Fruit fly (Drosophila melanogaster): ENCODE results near the gene TP53INP.
A peak's percentile ranks its signal among the peaks of the same experiment; 100 is the strongest.

The TP53INP gene

dm6 chr3L:4415326-4416274 is 8.9 kb downstream of the TP53INP start:
- TF ChIP-seq jim (GFP tag; optimal IDR thresholded peaks at IDR 0.05) (no peak), CrebA (GFP tag; optimal IDR thresholded peaks at IDR 0.05; ENCODE audit: borderline replicate concordance) (no peak), Rel (GFP tag; optimal IDR thresholded peaks at IDR 0.05) (no peak), Rel (tag; optimal IDR thresholded peaks at IDR 0.05) (no peak), Sp1 (GFP tag; optimal IDR thresholded peaks at IDR 0.05) (no peak), Hr83 (GFP tag; optimal IDR thresholded peaks at IDR 0.05; ENCODE audit: poor library complexity, severe bottlenecking) (no peak), rgr (GFP tag; optimal IDR thresholded peaks at IDR 0.05) (no peak), GATAd (GFP tag; optimal IDR thresholded peaks at IDR 0.05) (no peak), Dfd (GFP tag; optimal IDR thresholded peaks at IDR 0.05) (no peak), brk (GFP tag; optimal IDR thresholded peaks at IDR 0.05) (no peak), HLH106 (tag; optimal IDR thresholded peaks at IDR 0.05) (no peak), dsf (GFP tag; optimal IDR thresholded peaks at IDR 0.05; ENCODE audit: borderline replicate concordance) (no peak)

dm6 chr3L:4417068-4417467 is 10.3 kb downstream of the TP53INP start:
- TF ChIP-seq tai (GFP tag; optimal IDR thresholded peaks at IDR 0.05) (no peak), Rel (GFP tag; optimal IDR thresholded peaks at IDR 0.05) (no peak), Rel (tag; optimal IDR thresholded peaks at IDR 0.05) (peak; percentile 53)

dm6 chr3L:4417543-4417942 is 10.8 kb downstream of the TP53INP start:
- TF ChIP-seq Hr83 (GFP tag; optimal IDR thresholded peaks at IDR 0.05; ENCODE audit: poor library complexity, severe bottlenecking) (no peak), usp (GFP tag; optimal IDR thresholded peaks at IDR 0.05) (no peak), Dfd (GFP tag; optimal IDR thresholded peaks at IDR 0.05) (no peak), Mio (GFP tag; optimal IDR thresholded peaks at IDR 0.05) (no peak), dsf (GFP tag; optimal IDR thresholded peaks at IDR 0.05; ENCODE audit: borderline replicate concordance) (no peak), Rel (GFP tag; optimal IDR thresholded peaks at IDR 0.05) (no peak), Rel (tag; optimal IDR thresholded peaks at IDR 0.05) (no peak), lola (GFP tag; optimal IDR thresholded peaks at IDR 0.05) (no peak)

DNA sequence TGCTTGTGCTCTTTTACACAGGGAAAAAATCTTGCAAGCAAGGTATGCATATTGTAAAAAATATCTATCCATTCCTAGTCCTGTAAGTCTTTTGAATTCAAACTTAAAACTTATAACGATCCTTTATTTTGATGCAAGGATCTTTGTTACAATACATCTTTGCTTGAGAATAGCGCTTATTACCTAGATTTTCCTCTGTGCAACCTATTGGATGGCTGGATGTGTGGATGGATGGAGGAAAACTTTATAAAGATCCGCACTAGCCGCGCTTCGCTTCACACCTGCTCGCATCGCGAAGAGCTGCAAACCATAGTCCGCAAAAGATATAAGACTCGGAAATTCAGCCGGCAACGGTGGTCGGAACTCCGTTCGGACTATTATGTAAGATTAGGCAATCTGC is 14.6 kb downstream of the TP53INP start, which contains the start of gene CG15020:
Gene CG15020 (plus strand): TSS at position 301 of the 400 bp plus-strand sequence.
- no peak for TF ChIP-seq Dfd (GFP tag; optimal IDR thresholded peaks at IDR 0.05)
- TF ChIP-seq OdsH (GFP tag; optimal IDR thresholded peaks at IDR 0.05): no peak
- no peak for TF ChIP-seq HLH106 (tag; optimal IDR thresholded peaks at IDR 0.05)
- TF ChIP-seq sv (GFP tag; optimal IDR thresholded peaks at IDR 0.05): no peak
- no peak for TF ChIP-seq pan (optimal IDR thresholded peaks at IDR 0.05)
- TF ChIP-seq dl (GFP tag; optimal IDR thresholded peaks at IDR 0.05; ENCODE audit: insufficient read depth in 1 of 2, partially characterized antibody in 2 of 2): no peak
- no peak for TF ChIP-seq Abd-B (GFP tag; optimal IDR thresholded peaks at IDR 0.05)
- TF ChIP-seq CrebA (GFP tag; optimal IDR thresholded peaks at IDR 0.05; ENCODE audit: borderline replicate concordance): no peak
- TF ChIP-seq sage (GFP tag; optimal IDR thresholded peaks at IDR 0.05): no peak
- no peak for TF ChIP-seq Sp1 (GFP tag; optimal IDR thresholded peaks at IDR 0.05)
- TF ChIP-seq Vsx2 (GFP tag; optimal IDR thresholded peaks at IDR 0.05; ENCODE audit: partially characterized antibody): no peak
- TF ChIP-seq Mio (GFP tag; optimal IDR thresholded peaks at IDR 0.05): no peak
- no peak for TF ChIP-seq br (GFP tag; optimal IDR thresholded peaks at IDR 0.05)
- TF ChIP-seq Hr83 (GFP tag; optimal IDR thresholded peaks at IDR 0.05; ENCODE audit: poor library complexity, severe bottlenecking): no peak
- no peak for TF ChIP-seq Jra (GFP tag; optimal IDR thresholded peaks at IDR 0.05)
- TF ChIP-seq Hr78 (GFP tag; optimal IDR thresholded peaks at IDR 0.05): no peak
- no peak for TF ChIP-seq rgr (GFP tag; optimal IDR thresholded peaks at IDR 0.05)
- no peak for TF ChIP-seq CG32264 (GFP tag; optimal IDR thresholded peaks at IDR 0.05)

dm6 chr3L:4426581-4426980 is 19.8 kb downstream of the TP53INP start:
- no peak for TF ChIP-seq CrebA (GFP tag; optimal IDR thresholded peaks at IDR 0.05; ENCODE audit: borderline replicate concordance)
- no peak for TF ChIP-seq OdsH (GFP tag; optimal IDR thresholded peaks at IDR 0.05)
- TF ChIP-seq Hr83 (GFP tag; optimal IDR thresholded peaks at IDR 0.05; ENCODE audit: poor library complexity, severe bottlenecking): no peak
- no peak for TF ChIP-seq sage (GFP tag; optimal IDR thresholded peaks at IDR 0.05)
- TF ChIP-seq pan (optimal IDR thresholded peaks at IDR 0.05): no peak
- TF ChIP-seq h (GFP tag; optimal IDR thresholded peaks at IDR 0.05): no peak
- TF ChIP-seq dl (GFP tag; optimal IDR thresholded peaks at IDR 0.05; ENCODE audit: insufficient read depth in 1 of 2, partially characterized antibody in 2 of 2): no peak
- no peak for TF ChIP-seq Rel (GFP tag; optimal IDR thresholded peaks at IDR 0.05)
- TF ChIP-seq Rel (tag; optimal IDR thresholded peaks at IDR 0.05): no peak
- TF ChIP-seq woc (GFP tag; optimal IDR thresholded peaks at IDR 0.05): no peak
- TF ChIP-seq ey (GFP tag; optimal IDR thresholded peaks at IDR 0.05): no peak
- TF ChIP-seq N (GFP tag; optimal IDR thresholded peaks at IDR 0.05): peak; percentile 32
- TF ChIP-seq Myc (optimal IDR thresholded peaks at IDR 0.05): peak; percentile 74
- TF ChIP-seq Dfd (GFP tag; optimal IDR thresholded peaks at IDR 0.05): no peak
- no peak for TF ChIP-seq dsf (GFP tag; optimal IDR thresholded peaks at IDR 0.05; ENCODE audit: borderline replicate concordance)
